Worm (Caenorhabditis elegans): ENCODE measurements around the gene F48G7.5.

F48G7.5 gene

DNA sequence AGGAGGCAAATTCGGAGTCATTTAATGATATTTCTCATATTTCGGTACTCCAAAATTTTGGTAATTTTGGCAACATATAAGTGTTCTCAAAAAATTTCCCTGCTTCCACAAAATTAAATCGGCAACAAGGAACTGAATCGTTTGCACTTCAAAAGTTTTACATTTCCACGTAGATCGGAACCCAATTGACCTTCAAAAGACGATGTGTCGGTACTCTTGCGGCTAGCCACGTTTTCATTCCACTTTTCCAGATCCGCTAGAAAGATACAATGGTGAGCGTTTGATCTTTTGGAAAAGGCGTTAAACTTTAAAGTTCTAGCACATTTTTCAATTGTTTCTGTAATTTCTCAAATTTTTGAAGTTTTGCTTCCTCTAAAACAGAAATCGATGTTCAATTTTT lies 25.8 kb downstream of the F48G7.5 start:
- no peak for TF ChIP-seq bed-1 (GFP tag; IDR thresholded peaks at IDR 0.05)
- no peak for TF ChIP-seq nfya-1 (tag; optimal IDR thresholded peaks at IDR 0.05; ENCODE audit: borderline replicate concordance, insufficient read depth)
- no peak for TF ChIP-seq mel-28 (tag; optimal IDR thresholded peaks at IDR 0.05; ENCODE audit: borderline replicate concordance)
- TF ChIP-seq madf-10 (tag; optimal IDR thresholded peaks at IDR 0.05), result no peak
- TF ChIP-seq B0035.1 (tag; optimal IDR thresholded peaks at IDR 0.05), result no peak
- TF ChIP-seq F49E8.2 (tag; optimal IDR thresholded peaks at IDR 0.05; ENCODE audit: insufficient read depth), result no peak
- no peak for TF ChIP-seq ceh-79 (tag; optimal IDR thresholded peaks at IDR 0.05)
- no peak for TF ChIP-seq repo-1 (tag; optimal IDR thresholded peaks at IDR 0.05)
- TF ChIP-seq dpff-1 (tag; optimal IDR thresholded peaks at IDR 0.05), result no peak
- no peak for TF ChIP-seq lin-54 (GFP tag; optimal IDR thresholded peaks at IDR 0.05)
- no peak for TF ChIP-seq ama-1 (optimal IDR thresholded peaks at IDR 0.05)
- no peak for TF ChIP-seq ama-1 (GFP tag; optimal IDR thresholded peaks at IDR 0.05)

DNA sequence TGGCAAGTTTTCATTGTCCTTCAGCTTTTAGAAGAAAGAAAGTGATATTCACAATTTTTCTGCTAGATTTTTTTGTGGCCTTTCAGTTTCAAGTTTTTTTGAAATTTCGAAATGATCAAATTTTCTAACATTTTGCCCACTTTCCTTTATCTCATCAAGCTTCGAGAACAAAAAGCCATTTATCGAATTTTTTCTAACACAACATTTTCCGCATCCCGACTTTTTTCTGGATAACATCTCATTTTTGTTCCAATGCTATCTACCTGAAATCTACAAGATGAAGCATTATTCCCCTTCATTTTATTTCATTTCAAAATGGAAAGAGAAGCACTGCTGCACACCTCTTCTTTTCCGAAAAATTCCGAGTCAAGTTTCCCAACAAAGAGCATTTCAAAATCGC lies 29.8 kb downstream of the F48G7.5 start, which contains the start of gene ZK488.5:
TSS of gene ZK488.5 (plus strand) at position 301 of the 400 bp plus-strand sequence.
- TF ChIP-seq mxl-1 (tag; optimal IDR thresholded peaks at IDR 0.05), result no peak
- TF ChIP-seq hsf-1 (GFP tag; IDR thresholded peaks at IDR 0.05), result no peak

DNA sequence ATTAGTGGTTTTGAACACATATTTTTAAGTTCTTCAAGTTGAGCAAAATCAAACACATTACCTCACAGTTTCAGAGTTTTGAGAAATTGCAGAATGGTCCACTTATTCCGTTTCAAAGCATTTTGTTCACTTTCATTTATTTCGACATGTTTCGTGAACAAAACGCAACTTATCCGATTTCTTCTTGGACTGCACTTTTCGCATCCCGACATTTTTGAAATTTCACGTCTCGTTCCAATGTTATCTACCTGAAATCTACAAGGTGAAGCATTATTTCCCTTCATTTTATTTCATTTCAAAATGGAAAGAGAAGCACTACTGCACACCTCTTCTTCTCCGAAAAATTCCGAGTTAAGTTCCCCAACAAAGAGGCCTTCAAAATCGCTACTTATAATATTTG lies 32.6 kb downstream of the F48G7.5 start, which contains the start of gene ZK488.6:
TSS of gene ZK488.6 (plus strand) at position 301 of the 400 bp plus-strand sequence.
- TF ChIP-seq dpl-1 (GFP tag; optimal IDR thresholded peaks at IDR 0.05) (no peak), K11D2.4 (GFP tag; IDR thresholded peaks at IDR 0.05) (no peak), aptf-2 (GFP tag; conservative IDR thresholded peaks at IDR 0.05) (no peak), lin-35 (GFP tag; optimal IDR thresholded peaks at IDR 0.05) (no peak), hlh-12 (tag; optimal IDR thresholded peaks at IDR 0.05) (no peak), ets-4 (GFP tag; optimal IDR thresholded peaks at IDR 0.05) (no peak), madf-6 (GFP tag; IDR thresholded peaks at IDR 0.05) (no peak), B0261.1 (tag; optimal IDR thresholded peaks at IDR 0.05) (no peak)

DNA sequence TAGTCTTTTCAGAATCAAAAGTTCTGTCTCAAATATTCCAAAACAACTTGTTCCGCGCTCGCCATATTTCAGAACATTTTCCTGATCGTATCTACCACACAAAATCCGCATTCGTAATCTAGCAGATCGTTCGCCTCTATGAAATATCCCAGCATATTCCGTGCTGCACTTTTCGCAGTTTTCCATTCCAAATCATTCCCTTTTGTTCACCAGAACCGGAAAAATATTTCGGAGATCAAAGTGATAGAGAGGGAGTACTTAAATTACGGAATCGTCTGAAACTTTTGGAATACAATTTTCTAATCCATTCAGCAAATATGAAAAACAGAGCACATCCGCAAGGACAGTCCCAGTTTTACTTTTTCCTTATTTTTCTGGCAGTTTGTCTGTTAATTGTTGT lies 34.9 kb downstream of the F48G7.5 start, which contains the start of gene K06H6.1:
TSS of gene K06H6.1 (plus strand) at position 301 of the 400 bp plus-strand sequence.
- TF ChIP-seq akir-1 (GFP tag; optimal IDR thresholded peaks at IDR 0.05) (no peak), lin-26 (GFP tag; IDR thresholded peaks at IDR 0.05) (no peak), aptf-3 (GFP tag; IDR thresholded peaks at IDR 0.05) (no peak), rpc-1 (optimal IDR thresholded peaks at IDR 0.05) (no peak), rpc-1 (tag; optimal IDR thresholded peaks at IDR 0.05) (no peak), unc-62 (GFP tag; optimal IDR thresholded peaks at IDR 0.05) (no peak), nhr-27 (tag; optimal IDR thresholded peaks at IDR 0.05) (no peak), nhr-179 (tag; optimal IDR thresholded peaks at IDR 0.05) (no peak), lag-1 (GFP tag; IDR thresholded peaks at IDR 0.05) (no peak), T07F8.4 (tag; optimal IDR thresholded peaks at IDR 0.05) (no peak), lin-54 (GFP tag; optimal IDR thresholded peaks at IDR 0.05) (no peak), F23B12.7 (tag; optimal IDR thresholded peaks at IDR 0.05; ENCODE audit: insufficient read depth) (no peak)

DNA sequence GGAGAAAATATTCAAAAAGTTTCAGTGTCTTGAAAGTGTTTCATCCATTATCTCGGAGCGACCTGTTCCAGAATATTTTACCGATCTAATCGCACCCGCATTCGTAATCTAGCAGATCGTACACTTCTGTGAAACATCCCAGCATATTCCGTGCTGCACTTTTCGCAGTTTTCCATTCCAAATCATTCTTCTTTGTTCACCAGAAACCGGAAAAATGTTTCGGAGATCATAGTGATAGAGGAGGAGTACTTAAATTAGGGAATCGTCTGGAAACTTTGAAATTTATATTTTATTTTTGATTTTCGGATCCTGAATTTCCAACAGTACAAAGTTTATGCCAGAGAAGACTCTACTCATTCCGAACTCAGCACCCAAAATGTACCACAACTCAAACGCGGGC lies 37.3 kb downstream of the F48G7.5 start, which contains the start of gene K06H6.2:
TSS of gene K06H6.2 (plus strand) at position 301 of the 400 bp plus-strand sequence.
- TF ChIP-seq lag-1 (GFP tag; IDR thresholded peaks at IDR 0.05) (no peak), Y79H2A.3 (GFP tag; conservative IDR thresholded peaks at IDR 0.05) (no peak), madf-6 (GFP tag; IDR thresholded peaks at IDR 0.05) (no peak), ceh-91 (GFP tag; IDR thresholded peaks at IDR 0.05) (no peak), C06A6.2 (GFP tag; conservative IDR thresholded peaks at IDR 0.05) (no peak), F57C9.4 (tag; optimal IDR thresholded peaks at IDR 0.05) (no peak), hlh-26 (GFP tag; conservative IDR thresholded peaks at IDR 0.05) (no peak), him-1 (tag; optimal IDR thresholded peaks at IDR 0.05) (no peak), Y53F4B.3 (GFP tag; IDR thresholded peaks at IDR 0.05) (no peak), mel-28 (tag; optimal IDR thresholded peaks at IDR 0.05; ENCODE audit: borderline replicate concordance) (no peak), mcd-1 (GFP tag; IDR thresholded peaks at IDR 0.05) (no peak), zim-3 (tag; optimal IDR thresholded peaks at IDR 0.05) (no peak), attf-5 (GFP tag; optimal IDR thresholded peaks at IDR 0.05) (no peak), attf-3 (GFP tag; conservative IDR thresholded peaks at IDR 0.05) (no peak), rpc-1 (optimal IDR thresholded peaks at IDR 0.05) (no peak), rpc-1 (tag; optimal IDR thresholded peaks at IDR 0.05) (no peak)

All from whole organism, young adult.